Worm (Caenorhabditis elegans) whole organism, late embryonic: ENCODE results near the gene srh-296.

Experiments
- K02D7.2 ChIP-seq: sonication (generic microtip); optimal IDR thresholded peaks from 2 replicates; lab custom pipeline; 2017; ENCODE audit warnings: mild to moderate bottlenecking, missing genetic modification characterization, missing compliant biosample characterization
- K09A11.1 ChIP-seq: sonication (generic microtip); optimal IDR thresholded peaks from 2 replicates; lab custom pipeline; 2017; ENCODE audit warnings: antibody characterized with exemption, mild to moderate bottlenecking, missing genetic modification characterization, missing compliant biosample characterization; ENCODE audit not compliant: insufficient read depth
- Y22D7AL.16 ChIP-seq: sonication (generic microtip); optimal IDR thresholded peaks from 2 replicates; lab custom pipeline; 2016; ENCODE audit warnings: missing genetic modification characterization, missing compliant biosample characterization
- ceh-24 ChIP-seq: sonication (generic microtip); optimal IDR thresholded peaks from 2 replicates; lab custom pipeline; 2016; ENCODE audit warnings: mild to moderate bottlenecking, missing genetic modification characterization, missing compliant biosample characterization
- mec-3 ChIP-seq: sonication (generic microtip); optimal IDR thresholded peaks from 2 replicates; lab custom pipeline; 2016; ENCODE audit warnings: borderline replicate concordance, missing genetic modification characterization, missing compliant biosample characterization
- pax-1 ChIP-seq: fragments of 150-350 bp; optimal IDR thresholded peaks from 2 replicates; lab custom pipeline; 2014; ENCODE audit warnings: missing biosample characterization, missing genetic modification characterization
- rnt-1 ChIP-seq: sonication (generic microtip); optimal IDR thresholded peaks from 2 replicates; lab custom pipeline; 2016; ENCODE audit warnings: missing genetic modification characterization, missing compliant biosample characterization
- ztf-16 ChIP-seq: sonication (generic microtip); optimal IDR thresholded peaks from 2 replicates; lab custom pipeline; 2017; ENCODE audit warnings: missing genetic modification characterization, missing compliant biosample characterization

Gene srh-296

DNA sequence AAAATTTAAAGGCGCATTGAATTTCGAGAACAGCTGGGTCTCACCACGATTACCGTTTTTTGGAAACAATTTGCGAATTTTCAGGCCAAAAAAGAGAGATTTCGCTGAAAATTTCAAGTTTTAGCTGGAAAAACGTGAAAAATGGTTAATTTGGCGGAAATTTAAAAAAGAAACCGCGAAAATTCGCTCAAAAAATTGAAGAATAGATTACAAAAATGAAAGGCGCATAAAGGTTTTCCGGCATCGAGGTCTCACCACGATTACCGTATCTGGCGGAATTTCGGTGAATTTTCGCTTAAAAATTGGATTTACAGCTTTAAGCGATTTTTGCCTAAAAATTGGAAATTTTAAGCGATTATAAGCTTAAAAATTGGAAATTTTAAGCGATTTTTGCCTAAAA lies 49.4 kb downstream of the srh-296 start:
- TF ChIP-seq mec-3 (no peak), K02D7.2 (tag; lab: Kevin White, UChicago) (no peak), Y22D7AL.16 (no peak), K09A11.1 (tag; lab: Kevin White, UChicago) (no peak), ztf-16 (no peak), ceh-24 (tag; lab: Kevin White, UChicago) (no peak), pax-1 (tag; lab: Kevin White, UChicago) (no peak), rnt-1 (tag; lab: Kevin White, UChicago) (no peak)
